Worm (Caenorhabditis elegans) whole organism, early embryonic: ENCODE measurements around the gene dod-20.

Source experiments
- F13C5.2 ChIP-seq: sonication (generic microtip); optimal IDR thresholded peaks from 2 replicates; lab custom pipeline; 2017; ENCODE audit warnings: mild to moderate bottlenecking, missing genetic modification characterization, inconsistent platforms, missing compliant biosample characterization
- aly-1 ChIP-seq: sonication (generic microtip); optimal IDR thresholded peaks from 2 replicates; lab custom pipeline; 2016; ENCODE audit warnings: missing genetic modification characterization, missing compliant biosample characterization
- ets-7 ChIP-seq: sonication (generic microtip); optimal IDR thresholded peaks from 2 replicates; lab custom pipeline; 2016; ENCODE audit warnings: missing genotype, missing genetic modification characterization, missing compliant biosample characterization
- flt-1 ChIP-seq: fragments of 200-800 bp; sonication (Bioruptor generic); IDR thresholded peaks from 2 replicates; pipeline ENCODE4 v1.3.6; 2022; ENCODE audit warnings: missing genetic modification characterization, missing compliant biosample characterization
- sea-1 ChIP-seq: fragments of 200-800 bp; sonication (Bioruptor generic); conservative IDR thresholded peaks from 2 replicates; pipeline ENCODE4 v1.3.6; 2022; ENCODE audit warnings: missing genetic modification characterization, missing compliant biosample characterization

ce11 chrV:385488-385887 lies 36.7 kb upstream of the dod-20 start, which contains the start of gene lipl-5:
- TF ChIP-seq flt-1 (GFP tag; lab: Robert Waterston, UW) (no peak), aly-1 (tag; lab: Kevin White, UChicago) (no peak), ets-7 (tag; lab: Kevin White, UChicago) (no peak), sea-1 (no peak), F13C5.2 (tag; lab: Kevin White, UChicago) (no peak)
